Fruit fly (Drosophila melanogaster) whole organism, embryonic: ENCODE measurements around the gene CG4658.
A peak's percentile ranks its signal among the peaks of the same experiment; 100 is the strongest.

Experiments used
- CG10147 ChIP-seq: fragments of 200-800 bp; sonication (Bioruptor generic); optimal IDR thresholded peaks from 2 replicates; lab custom pipeline; 2019; ENCODE audit warnings: missing biosample characterization, mild to moderate bottlenecking, missing genetic modification characterization, moderate library complexity
- CG10654 ChIP-seq: fragments of 200-800 bp; sonication (Bioruptor generic); optimal IDR thresholded peaks from 2 replicates; lab custom pipeline; 2016; ENCODE audit warnings: missing biosample characterization, missing genetic modification characterization
- CG11247 ChIP-seq: fragments of 200-800 bp; sonication (Bioruptor generic); IDR thresholded peaks from 2 replicates; pipeline ENCODE4 v1.3.6; 2022; ENCODE audit warnings: missing biosample characterization, missing genetic modification characterization
- CG11695 ChIP-seq: fragments of 200-800 bp; sonication (Bioruptor generic); IDR thresholded peaks from 3 replicates; pipeline ENCODE4 v1.3.6; 2022; ENCODE audit warnings: missing biosample characterization, missing genetic modification characterization
- CG12744 ChIP-seq: fragments of 200-800 bp; sonication (Bioruptor generic); optimal IDR thresholded peaks from 2 replicates; lab custom pipeline; 2016; ENCODE audit warnings: missing biosample characterization, missing genetic modification characterization
- CG13287 ChIP-seq: fragments of 200-800 bp; sonication (Bioruptor generic); IDR thresholded peaks from 2 replicates; pipeline ENCODE4 v1.3.6; 2022; ENCODE audit warnings: missing biosample characterization, missing genetic modification characterization; ENCODE audit not compliant: partially characterized antibody
- CG15514 ChIP-seq: fragments of 200-800 bp; sonication (Bioruptor generic); optimal IDR thresholded peaks from 3 replicates; lab custom pipeline; 2017; ENCODE audit warnings: missing biosample characterization, missing genetic modification characterization, mild to moderate bottlenecking, moderate library complexity, missing genetic modification reagents
- CG1602 ChIP-seq: fragments of 200-800 bp; sonication (Bioruptor generic); optimal IDR thresholded peaks from 3 replicates; lab custom pipeline; 2016; ENCODE audit warnings: missing biosample characterization, missing genetic modification characterization
- CG17328 ChIP-seq: fragments of 200-800 bp; sonication (Bioruptor generic); IDR thresholded peaks from 2 replicates; pipeline ENCODE4 v1.3.6; 2022; ENCODE audit warnings: missing biosample characterization, missing genetic modification characterization
- CG1792 ChIP-seq: fragments of 200-800 bp; sonication (Bioruptor generic); optimal IDR thresholded peaks from 2 replicates; lab custom pipeline; 2016; ENCODE audit warnings: missing biosample characterization, missing genetic modification characterization
- CG18476 ChIP-seq: fragments of 200-800 bp; sonication (Bioruptor generic); optimal IDR thresholded peaks from 2 replicates; lab custom pipeline; 2016; ENCODE audit warnings: missing biosample characterization, mild to moderate bottlenecking, missing genetic modification characterization
- CG18619 ChIP-seq: fragments of 200-800 bp; sonication (Bioruptor generic); optimal IDR thresholded peaks from 3 replicates; lab custom pipeline; 2017; ENCODE audit warnings: missing biosample characterization, mild to moderate bottlenecking, missing genetic modification characterization
- CG33557 ChIP-seq: fragments of 200-800 bp; sonication (Bioruptor generic); optimal IDR thresholded peaks from 2 replicates; lab custom pipeline; 2019; ENCODE audit warnings: missing biosample characterization, mild to moderate bottlenecking, missing genetic modification characterization, moderate library complexity
- CG3995 ChIP-seq: fragments of 200-800 bp; sonication (Bioruptor generic); optimal IDR thresholded peaks from 3 replicates; lab custom pipeline; 2016; ENCODE audit warnings: missing biosample characterization, missing genetic modification characterization
- CG4617 ChIP-seq: fragments of 200-800 bp; sonication (Bioruptor generic); optimal IDR thresholded peaks from 3 replicates; lab custom pipeline; 2016; ENCODE audit warnings: missing biosample characterization, missing genetic modification characterization, borderline replicate concordance
- CG5180 ChIP-seq: fragments of 200-800 bp; sonication (Bioruptor generic); optimal IDR thresholded peaks from 3 replicates; lab custom pipeline; 2017; ENCODE audit warnings: missing biosample characterization, missing genetic modification characterization, mild to moderate bottlenecking, moderate library complexity, missing genetic modification reagents
- CG9609 ChIP-seq: fragments of 200-800 bp; sonication (Bioruptor generic); optimal IDR thresholded peaks from 3 replicates; lab custom pipeline; 2016; ENCODE audit warnings: missing biosample characterization, missing genetic modification characterization
- CG9797 ChIP-seq: fragments of 200-800 bp; sonication (Bioruptor generic); optimal IDR thresholded peaks from 3 replicates; lab custom pipeline; 2018; ENCODE audit warnings: missing biosample characterization, mild to moderate bottlenecking, missing genetic modification characterization
- Chrac-16 ChIP-seq: fragments of 200-800 bp; sonication (Bioruptor generic); optimal IDR thresholded peaks from 3 replicates; lab custom pipeline; 2016; ENCODE audit warnings: missing biosample characterization, missing genetic modification characterization
- Deaf1 ChIP-seq: fragments of 200-800 bp; optimal IDR thresholded peaks from 3 replicates; lab custom pipeline; 2019; ENCODE audit warnings: missing biosample characterization, mild to moderate bottlenecking, missing genetic modification characterization, moderate library complexity
- Dfd ChIP-seq, 2 experiments: fragments of >200 bp; optimal IDR thresholded peaks; 2 replicates each; lab custom pipeline; 2017; ENCODE audit warnings: missing biosample characterization in 2 of 2, missing genetic modification characterization in 2 of 2
- Dip3 ChIP-seq: fragments of 200-800 bp; sonication (Bioruptor generic); optimal IDR thresholded peaks from 3 replicates; lab custom pipeline; 2016; ENCODE audit warnings: missing biosample characterization, missing genetic modification characterization
- Dref ChIP-seq: fragments of 200-800 bp; sonication (Bioruptor generic); IDR thresholded peaks from 2 replicates; pipeline ENCODE4 v1.3.6; 2022; ENCODE audit warnings: missing biosample characterization, missing genetic modification characterization
- E2f1 ChIP-seq: fragments of 200-800 bp; sonication (Bioruptor generic); IDR thresholded peaks from 2 replicates; pipeline ENCODE4 v1.3.6; 2022; ENCODE audit warnings: missing biosample characterization, missing genetic modification characterization
- Eip74EF ChIP-seq, 2 experiments: fragments of 200-800 bp in 1 of 2; fragments of >200 bp in 1 of 2; sonication (Bioruptor generic) in 1 of 2; optimal IDR thresholded peaks; 2 replicates each; lab custom pipeline; 2017 to 2019; ENCODE audit warnings: missing biosample characterization in 2 of 2, missing genetic modification characterization in 2 of 2, mild to moderate bottlenecking in 1 of 2, moderate library complexity in 1 of 2
- Ets65A ChIP-seq: fragments of 200-800 bp; sonication (Bioruptor generic); peaks from one replicate; lab custom pipeline; 2016; ENCODE audit warnings: missing biosample characterization, missing genetic modification characterization
- Ets97D ChIP-seq: fragments of 200-800 bp; sonication (Bioruptor generic); optimal IDR thresholded peaks from 3 replicates; lab custom pipeline; 2016; ENCODE audit warnings: missing biosample characterization, missing genetic modification characterization
- HHEX ChIP-seq: fragments of 200-800 bp; sonication (Bioruptor generic); optimal IDR thresholded peaks from 3 replicates; lab custom pipeline; 2017; ENCODE audit warnings: missing biosample characterization, mild to moderate bottlenecking, missing genetic modification characterization, missing genetic modification reagents
- HLH3B ChIP-seq: fragments of 200-800 bp; sonication (Bioruptor generic); IDR thresholded peaks from 2 replicates; pipeline ENCODE4 v1.3.6; 2022; ENCODE audit warnings: missing biosample characterization, missing genetic modification characterization
- Hmr ChIP-seq: fragments of 200-800 bp; sonication (Bioruptor generic); optimal IDR thresholded peaks from 3 replicates; lab custom pipeline; 2017; ENCODE audit warnings: mild to moderate bottlenecking, missing biosample characterization, missing genetic modification reagents, missing genetic modification characterization
- Hr39 ChIP-seq: fragments of >200 bp; optimal IDR thresholded peaks from 2 replicates; lab custom pipeline; 2017
- NFAT ChIP-seq: fragments of 200-800 bp; sonication (Bioruptor generic); IDR thresholded peaks from 2 replicates; pipeline ENCODE4 v1.3.6; 2022; ENCODE audit warnings: missing biosample characterization, missing genetic modification characterization
- Oaz ChIP-seq: fragments of 200-800 bp; sonication (Bioruptor generic); IDR thresholded peaks from 2 replicates; pipeline ENCODE4 v1.3.6; 2022; ENCODE audit warnings: missing biosample characterization, missing genetic modification characterization
- Ravus ChIP-seq: fragments of 200-800 bp; sonication (Bioruptor generic); IDR thresholded peaks from 2 replicates; pipeline ENCODE4 v1.3.6; 2022; ENCODE audit warnings: missing biosample characterization, missing genetic modification characterization
- Taf1 ChIP-seq: fragments of 200-800 bp; sonication (Bioruptor generic); IDR thresholded peaks from 2 replicates; pipeline ENCODE4 v1.3.6; 2022; ENCODE audit warnings: missing biosample characterization, missing genetic modification characterization
- YL-1 ChIP-seq: fragments of 200-800 bp; sonication (Bioruptor generic); optimal IDR thresholded peaks from 3 replicates; lab custom pipeline; 2017; ENCODE audit warnings: missing biosample characterization, mild to moderate bottlenecking, missing genetic modification characterization
- abd-A ChIP-seq: fragments of 200-800 bp; sonication (Bioruptor generic); optimal IDR thresholded peaks from 3 replicates; lab custom pipeline; 2019; ENCODE audit warnings: missing biosample characterization, mild to moderate bottlenecking, missing genetic modification characterization, moderate library complexity
- bowl ChIP-seq: fragments of 200-800 bp; sonication (Bioruptor generic); IDR thresholded peaks from 2 replicates; pipeline ENCODE4 v1.3.6; 2022; ENCODE audit warnings: missing biosample characterization, missing genetic modification characterization
- cwo ChIP-seq: fragments of 200-800 bp; sonication (Bioruptor generic); optimal IDR thresholded peaks from 3 replicates; lab custom pipeline; 2017; ENCODE audit warnings: missing biosample characterization, missing genetic modification characterization, mild to moderate bottlenecking, moderate library complexity, missing genetic modification reagents
- da ChIP-seq: fragments of 200-800 bp; sonication (Bioruptor generic); optimal IDR thresholded peaks from 2 replicates; lab custom pipeline; 2016; ENCODE audit warnings: missing biosample characterization, missing genetic modification characterization
- gsb ChIP-seq: fragments of 200-800 bp; sonication (Bioruptor generic); IDR thresholded peaks from 2 replicates; pipeline ENCODE4 v1.3.6; 2022; ENCODE audit warnings: missing biosample characterization, missing genetic modification characterization
- ham ChIP-seq: fragments of 200-800 bp; sonication (Bioruptor generic); IDR thresholded peaks from 2 replicates; pipeline ENCODE4 v1.3.6; 2022; ENCODE audit warnings: missing biosample characterization, missing genetic modification characterization
- ind ChIP-seq: fragments of 200-800 bp; sonication (Bioruptor generic); optimal IDR thresholded peaks from 3 replicates; lab custom pipeline; 2016; ENCODE audit warnings: missing biosample characterization, missing genetic modification characterization
- kay ChIP-seq: fragments of 200-800 bp; sonication (Bioruptor generic); optimal IDR thresholded peaks from 2 replicates; lab custom pipeline; 2016; ENCODE audit warnings: missing biosample characterization, missing genetic modification characterization
- lbe ChIP-seq: fragments of 200-800 bp; sonication (Bioruptor generic); optimal IDR thresholded peaks from 2 replicates; lab custom pipeline; 2016; ENCODE audit warnings: missing biosample characterization, mild to moderate bottlenecking, missing genetic modification characterization
- pzg ChIP-seq: fragments of 200-800 bp; sonication (Bioruptor generic); optimal IDR thresholded peaks from 3 replicates; lab custom pipeline; 2018; ENCODE audit warnings: missing biosample characterization, mild to moderate bottlenecking, missing genetic modification characterization, moderate library complexity
- so ChIP-seq: fragments of 200-800 bp; sonication (Bioruptor generic); IDR thresholded peaks from 3 replicates; pipeline ENCODE4 v1.3.6; 2022; ENCODE audit warnings: missing biosample characterization, missing genetic modification characterization
- sug ChIP-seq: fragments of 200-800 bp; optimal IDR thresholded peaks from 2 replicates; lab custom pipeline; 2019; ENCODE audit warnings: missing biosample characterization, mild to moderate bottlenecking, missing genetic modification characterization, moderate library complexity
- twi ChIP-seq: fragments of 200-800 bp; optimal IDR thresholded peaks from 2 replicates; lab custom pipeline; 2019; ENCODE audit warnings: missing biosample characterization, mild to moderate bottlenecking, missing genetic modification characterization, moderate library complexity
- wdn ChIP-seq: fragments of 200-800 bp; sonication (Bioruptor generic); IDR thresholded peaks from 2 replicates; pipeline ENCODE4 v1.3.6; 2022; ENCODE audit warnings: missing biosample characterization, missing genetic modification characterization
- yki ChIP-seq: fragments of >200 bp; optimal IDR thresholded peaks from 3 replicates; lab custom pipeline; 2018
- z ChIP-seq: fragments of 200-800 bp; sonication (Bioruptor generic); IDR thresholded peaks from 3 replicates; pipeline ENCODE4 v1.3.6; 2022; ENCODE audit warnings: missing biosample characterization, missing genetic modification characterization
- zf30C ChIP-seq: fragments of 200-800 bp; sonication (Bioruptor generic); optimal IDR thresholded peaks from 3 replicates; lab custom pipeline; 2018; ENCODE audit warnings: missing biosample characterization, mild to moderate bottlenecking, missing genetic modification characterization

CG4658 gene

DNA sequence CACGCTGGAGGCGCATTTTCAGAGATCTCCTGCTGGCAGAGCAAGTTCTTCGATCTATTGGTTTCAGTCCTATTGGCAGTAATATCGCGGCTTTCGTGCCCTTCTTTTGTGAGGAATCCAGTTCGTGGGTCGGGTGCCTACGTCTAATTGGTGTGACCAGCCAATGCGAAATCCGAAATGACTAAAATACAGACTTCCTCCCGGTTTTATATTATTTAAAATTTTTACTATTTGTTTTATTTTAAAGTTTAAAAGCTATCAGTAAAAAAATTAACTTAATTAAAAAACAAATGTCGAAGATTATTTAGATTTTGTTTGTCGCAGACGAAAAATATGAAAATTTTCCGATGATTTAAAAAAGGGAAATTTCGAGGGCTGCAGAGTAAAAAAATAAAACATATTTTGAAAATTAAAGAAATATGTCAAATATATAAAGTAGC is 6.7 kb downstream of the CG4658 start, which contains the start of gene CG5850 (continued):
- TF ChIP-seq Oaz, result no peak
- TF ChIP-seq CG9797, result peak; percentile 62
- TF ChIP-seq CG17328 (GFP tag; lab: Robert Waterston, UW), result no peak
- peak; percentile 34 for TF ChIP-seq CG33557
- peak; percentile 15 for TF ChIP-seq CG10147 (GFP tag; lab: Kevin White, UChicago)
- TF ChIP-seq Ets65A (GFP tag; lab: Kevin White, UChicago), result no peak
- TF ChIP-seq Hmr (GFP tag; lab: Kevin White, UChicago), result no peak
- TF ChIP-seq abd-A (tag; lab: Kevin White, UChicago), result no peak
- TF ChIP-seq Dfd (GFP tag; optimal IDR thresholded peaks at IDR 0.05; lab: Kevin White, UChicago), result no peak
- TF ChIP-seq CG3995, result no peak
- no peak for TF ChIP-seq CG18476 (GFP tag; lab: Kevin White, UChicago)
- TF ChIP-seq lbe, result peak; percentile 25
- peak; percentile 45 for TF ChIP-seq CG13287
- TF ChIP-seq CG11695 (GFP tag; lab: Robert Waterston, UW), result no peak
- no peak for TF ChIP-seq Chrac-16 (GFP tag; lab: Kevin White, UChicago)
- TF ChIP-seq Ravus (GFP tag; lab: Robert Waterston, UW), result no peak
- no peak for TF ChIP-seq CG12744 (GFP tag; lab: Kevin White, UChicago)
- no peak for TF ChIP-seq da (GFP tag; lab: Kevin White, UChicago)
- no peak for TF ChIP-seq z (GFP tag; lab: Robert Waterston, UW)
- no peak for TF ChIP-seq CG1602 (GFP tag; lab: Kevin White, UChicago)
- no peak for TF ChIP-seq zf30C (GFP tag; lab: Kevin White, UChicago)
- no peak for TF ChIP-seq ham (GFP tag; lab: Robert Waterston, UW)
- no peak for TF ChIP-seq HHEX (GFP tag; lab: Kevin White, UChicago)
- no peak for TF ChIP-seq E2f1 (GFP tag; lab: Robert Waterston, UW)
- TF ChIP-seq CG1792 (GFP tag; lab: Kevin White, UChicago), result no peak
- TF ChIP-seq CG18619 (GFP tag; lab: Kevin White, UChicago), result no peak
- TF ChIP-seq gsb (GFP tag; lab: Robert Waterston, UW), result no peak
- peak; percentile 42 for TF ChIP-seq sug (tag; lab: Kevin White, UChicago)
- TF ChIP-seq wdn (GFP tag; lab: Robert Waterston, UW), result no peak
- no peak for TF ChIP-seq bowl (GFP tag; lab: Robert Waterston, UW)
- no peak for TF ChIP-seq CG11247 (GFP tag; lab: Robert Waterston, UW)
- no peak for TF ChIP-seq yki
- TF ChIP-seq twi (tag; lab: Kevin White, UChicago), result no peak
- no peak for TF ChIP-seq CG10654 (GFP tag; lab: Kevin White, UChicago)
- peak; percentile 77 for TF ChIP-seq YL-1 (GFP tag; lab: Kevin White, UChicago)
- TF ChIP-seq Deaf1 (tag; lab: Kevin White, UChicago), result peak; percentile 43
- TF ChIP-seq Hr39, result no peak
- no peak for TF ChIP-seq so (GFP tag; lab: Robert Waterston, UW)
- no peak for TF ChIP-seq Eip74EF (GFP tag; optimal IDR thresholded peaks at IDR 0.05; lab: Kevin White, UChicago)
- no peak for TF ChIP-seq CG9609 (GFP tag; lab: Kevin White, UChicago)
- no peak for TF ChIP-seq Ets97D (GFP tag; lab: Kevin White, UChicago)
- TF ChIP-seq Dip3 (GFP tag; lab: Kevin White, UChicago), result no peak
- TF ChIP-seq cwo (GFP tag; lab: Kevin White, UChicago), result no peak
- no peak for TF ChIP-seq CG5180 (GFP tag; lab: Kevin White, UChicago)
- no peak for TF ChIP-seq HLH3B (GFP tag; lab: Robert Waterston, UW)
- TF ChIP-seq ind (GFP tag; lab: Kevin White, UChicago), result no peak
- TF ChIP-seq pzg (GFP tag; lab: Kevin White, UChicago), result peak; percentile 29
- no peak for TF ChIP-seq Dref (GFP tag; lab: Robert Waterston, UW)
- no peak for TF ChIP-seq NFAT
- TF ChIP-seq CG15514 (GFP tag; lab: Kevin White, UChicago), result peak; percentile 32
- TF ChIP-seq kay, result no peak
- peak; percentile 60 for TF ChIP-seq CG4617 (GFP tag; lab: Kevin White, UChicago)
- no peak for TF ChIP-seq Taf1 (GFP tag; lab: Robert Waterston, UW)
